Worm (Caenorhabditis elegans): Measurements from ENCODE around the gene cnc-7.

Gene cnc-7

DNA sequence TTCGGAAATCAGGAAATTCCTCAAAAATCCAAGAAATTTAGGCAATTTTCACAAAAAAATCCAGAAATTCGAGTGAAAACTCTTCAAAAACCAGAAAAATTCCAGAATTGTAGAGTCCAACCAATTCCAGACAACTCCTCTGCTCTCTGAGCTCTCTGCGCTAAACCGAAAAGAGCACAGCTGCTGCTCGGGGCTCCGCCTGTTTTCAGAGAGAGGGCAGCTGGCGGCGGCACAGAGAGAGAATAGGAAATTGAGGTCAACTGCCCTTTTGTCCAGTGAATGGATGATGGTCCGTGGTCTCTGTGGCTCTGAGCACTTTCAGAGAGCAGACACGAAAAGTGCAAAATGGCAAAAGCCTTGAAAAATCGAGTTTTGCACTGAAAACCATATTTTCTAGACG, 15.1 kb downstream of the cnc-7 start:
- no peak for TF ChIP-seq hlh-17 (GFP tag; optimal IDR thresholded peaks at IDR 0.05; ENCODE audit: borderline replicate concordance)
- TF ChIP-seq ztf-4 (tag; optimal IDR thresholded peaks at IDR 0.05): no peak
- no peak for TF ChIP-seq nhr-28 (tag; optimal IDR thresholded peaks at IDR 0.05)

ce11 chrV:20410285-20410684, 16.4 kb downstream of the cnc-7 start:
- TF ChIP-seq ztf-11 (tag; optimal IDR thresholded peaks at IDR 0.05) (no peak), efl-1 (optimal IDR thresholded peaks at IDR 0.05) (no peak), efl-1 (GFP tag; optimal IDR thresholded peaks at IDR 0.05 in 1 of 2) (peak in 1 of 2 experiments; percentile 86)

ce11 chrV:20411659-20412058, 17.8 kb downstream of the cnc-7 start, which contains the start of gene F53H2.3:
F53H2.3 (minus strand) TSS chrV:20411759.
- TF ChIP-seq ceh-63 (GFP tag; optimal IDR thresholded peaks at IDR 0.05) (no peak), vab-15 (tag; optimal IDR thresholded peaks at IDR 0.05) (no peak), blmp-1 (tag; optimal IDR thresholded peaks at IDR 0.05) (no peak), unc-62 (GFP tag; optimal IDR thresholded peaks at IDR 0.05) (no peak), Y116A8C.19 (tag; optimal IDR thresholded peaks at IDR 0.05; ENCODE audit: borderline replicate concordance) (no peak), nhr-19 (GFP tag; conservative IDR thresholded peaks at IDR 0.05) (no peak), unc-130 (tag; optimal IDR thresholded peaks at IDR 0.05) (no peak), ceh-8 (GFP tag; optimal IDR thresholded peaks at IDR 0.05) (no peak), nhr-28 (tag; optimal IDR thresholded peaks at IDR 0.05) (no peak), fos-1 (tag; optimal IDR thresholded peaks at IDR 0.05) (no peak), ztf-11 (tag; optimal IDR thresholded peaks at IDR 0.05) (no peak)

DNA sequence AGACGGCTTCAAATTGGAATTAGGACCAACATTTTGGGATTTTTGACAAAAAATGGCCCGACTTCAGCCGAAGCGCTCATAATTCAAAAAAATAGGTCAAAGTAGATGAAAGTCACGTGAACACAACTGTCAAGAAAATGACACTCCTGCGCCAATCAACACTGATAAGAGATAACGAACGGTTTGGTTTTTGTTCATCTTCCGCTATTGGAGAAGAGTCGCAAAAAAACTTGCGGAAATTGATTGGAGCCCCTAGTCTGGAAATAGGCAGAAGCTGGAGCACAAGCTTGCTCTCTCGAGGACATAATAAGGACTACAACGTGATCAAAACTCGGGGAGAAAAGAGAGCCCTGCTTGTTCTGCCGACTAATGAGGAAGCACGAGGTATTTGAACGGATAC, 18.4 kb downstream of the cnc-7 start:
- TF ChIP-seq nhr-85 (tag) (no peak), nhr-47 (tag; optimal IDR thresholded peaks at IDR 0.05) (no peak), blmp-1 (tag; optimal IDR thresholded peaks at IDR 0.05) (peak; percentile 54), mab-9 (GFP tag; IDR thresholded peaks at IDR 0.05) (no peak), hlh-4 (tag; optimal IDR thresholded peaks at IDR 0.05) (no peak), C16A3.4 (tag; optimal IDR thresholded peaks at IDR 0.05) (no peak), elt-3 (tag; optimal IDR thresholded peaks at IDR 0.05) (peak in 2 of 6 experiments; percentile 24 to 49), ceh-8 (GFP tag; optimal IDR thresholded peaks at IDR 0.05) (no peak), nhr-237 (tag; optimal IDR thresholded peaks at IDR 0.05) (no peak), nhr-76 (tag; optimal IDR thresholded peaks at IDR 0.05) (no peak), unc-30 (tag; optimal IDR thresholded peaks at IDR 0.05) (no peak), efl-1 (optimal IDR thresholded peaks at IDR 0.05) (no peak), efl-1 (GFP tag; optimal IDR thresholded peaks at IDR 0.05 in 1 of 2) (peak in 1 of 2 experiments; percentile 88), sup-37 (GFP tag; optimal IDR thresholded peaks at IDR 0.05) (no peak), unc-86 (tag; optimal IDR thresholded peaks at IDR 0.05) (no peak), elt-2 (tag; optimal IDR thresholded peaks at IDR 0.05) (peak; percentile 41), lin-35 (GFP tag; optimal IDR thresholded peaks at IDR 0.05) (peak in 1 of 2 experiments; percentile 33), unc-62 (GFP tag; optimal IDR thresholded peaks at IDR 0.05) (no peak)

DNA sequence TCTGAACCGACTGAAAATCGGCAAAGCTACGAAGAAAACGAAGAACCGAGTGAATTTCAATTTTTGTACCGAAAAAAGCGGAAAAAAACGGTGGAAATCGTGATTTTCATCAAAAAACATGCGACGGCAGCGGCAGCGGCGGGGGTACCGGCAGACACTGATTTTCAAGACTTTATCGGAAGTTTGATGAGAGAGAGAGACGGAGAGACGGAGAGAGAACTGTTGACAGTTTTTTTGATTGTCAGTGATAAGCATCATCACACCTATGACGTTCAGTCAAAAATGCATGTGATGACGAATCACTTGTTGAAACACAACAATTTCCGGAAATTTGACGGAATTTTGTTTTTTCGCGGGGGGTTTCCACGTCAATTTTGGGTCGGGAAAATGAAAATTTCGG, 19.6 kb downstream of the cnc-7 start:
- TF ChIP-seq lin-35 (GFP tag; optimal IDR thresholded peaks at IDR 0.05): peak in 1 of 2 experiments; percentile 46
- peak; percentile 70 for TF ChIP-seq elt-2 (tag; optimal IDR thresholded peaks at IDR 0.05)
- peak; percentile 49 for TF ChIP-seq nhr-85 (tag)
- TF ChIP-seq nhr-11 (tag; optimal IDR thresholded peaks at IDR 0.05): no peak
- TF ChIP-seq efl-1 (optimal IDR thresholded peaks at IDR 0.05): no peak
- peak in 1 of 2 experiments; percentile 30 for TF ChIP-seq efl-1 (GFP tag; optimal IDR thresholded peaks at IDR 0.05 in 1 of 2)
- peak; percentile 30 for TF ChIP-seq snu-23 (GFP tag; optimal IDR thresholded peaks at IDR 0.05)
- TF ChIP-seq hpl-2 (GFP tag; optimal IDR thresholded peaks at IDR 0.05): no peak
- TF ChIP-seq nhr-20 (tag; optimal IDR thresholded peaks at IDR 0.05): peak; percentile 35
- TF ChIP-seq dpl-1 (GFP tag; optimal IDR thresholded peaks at IDR 0.05): peak in 1 of 3 experiments; percentile 20
- peak; percentile 27 for TF ChIP-seq blmp-1 (tag; optimal IDR thresholded peaks at IDR 0.05)
- TF ChIP-seq ama-1 (optimal IDR thresholded peaks at IDR 0.05): peak; percentile 11
- TF ChIP-seq nhr-71 (tag; optimal IDR thresholded peaks at IDR 0.05): peak; percentile 41
- peak; percentile 40 for TF ChIP-seq lin-14 (GFP tag; optimal IDR thresholded peaks at IDR 0.05)
- TF ChIP-seq lir-3 (tag; optimal IDR thresholded peaks at IDR 0.05; ENCODE audit: poor library complexity): no peak
- TF ChIP-seq mdl-1 (tag; optimal IDR thresholded peaks at IDR 0.05): peak in 1 of 2 experiments; percentile 60
- no peak for TF ChIP-seq hlh-17 (GFP tag; optimal IDR thresholded peaks at IDR 0.05; ENCODE audit: borderline replicate concordance)
- peak in 2 of 6 experiments; percentile 7 to 16 for TF ChIP-seq elt-3 (tag; optimal IDR thresholded peaks at IDR 0.05)
- TF ChIP-seq nhr-90 (tag; optimal IDR thresholded peaks at IDR 0.05; ENCODE audit: poor library complexity): peak; percentile 14
